Worm (Caenorhabditis elegans) whole organism, young adult: Measurements from ENCODE around the gene srb-3.
A peak's percentile ranks its signal among the peaks of the same experiment; 100 is the strongest.

Source experiments
- F37B4.10 ChIP-seq: fragments of 200-800 bp; sonication (Bioruptor generic); IDR thresholded peaks from 2 replicates; pipeline ENCODE4 v1.3.6; 2022; ENCODE audit warnings: missing genetic modification characterization, missing compliant biosample characterization
- K11D2.4 ChIP-seq: fragments of 200-800 bp; sonication (Bioruptor generic); IDR thresholded peaks from 2 replicates; pipeline ENCODE4 v1.3.6; 2022; ENCODE audit warnings: missing genetic modification reagents, missing genetic modification characterization, missing compliant biosample characterization
- Y53F4B.3 ChIP-seq: fragments of 200-800 bp; sonication (Bioruptor generic); IDR thresholded peaks from 2 replicates; pipeline ENCODE4 v1.3.6; 2022; ENCODE audit warnings: missing genetic modification reagents, missing genetic modification characterization, missing compliant biosample characterization
- Y53G8AR.9 ChIP-seq: fragments of 200-800 bp; sonication (Bioruptor generic); conservative IDR thresholded peaks from 2 replicates; pipeline ENCODE4 v1.3.6; 2022; ENCODE audit warnings: missing genetic modification reagents, missing genetic modification characterization, missing compliant biosample characterization
- Y56A3A.18 ChIP-seq: fragments of 200-800 bp; sonication (Bioruptor generic); IDR thresholded peaks from 2 replicates; pipeline ENCODE4 v1.3.6; 2022; ENCODE audit warnings: missing genetic modification reagents, missing genetic modification characterization, missing compliant biosample characterization
- Y95B8A.8 ChIP-seq: fragments of 200-800 bp; sonication (Bioruptor generic); IDR thresholded peaks from 2 replicates; pipeline ENCODE4 v1.3.6; 2022; ENCODE audit warnings: missing genetic modification reagents, missing genetic modification characterization, missing compliant biosample characterization
- ama-1 ChIP-seq, 3 experiments: fragments of 150-350 bp in 1 of 3; sonication (generic microtip) in 2 of 3; optimal IDR thresholded peaks; 2 replicates each; lab custom pipeline; 2014 to 2018; ENCODE audit warnings: missing biosample characterization in 2 of 3, missing genetic modification characterization in 2 of 3, missing genetic modification reagents in 2 of 3
- attf-3 ChIP-seq: fragments of 200-800 bp; sonication (Bioruptor generic); conservative IDR thresholded peaks from 2 replicates; pipeline ENCODE4 v1.3.6; 2022; ENCODE audit warnings: missing genetic modification reagents, missing genetic modification characterization, missing compliant biosample characterization
- ets-4 ChIP-seq: fragments of 200-800 bp; sonication (Bioruptor generic); optimal IDR thresholded peaks from 2 replicates; lab custom pipeline; 2018; ENCODE audit warnings: mild to moderate bottlenecking, missing genetic modification characterization, missing compliant biosample characterization
- lin-35 ChIP-seq, 3 experiments: fragments of 150-350 bp in 2 of 3; sonication (generic microtip) in 1 of 3; optimal IDR thresholded peaks; 2 replicates each; lab custom pipeline; 2014 to 2018; ENCODE audit warnings: missing biosample characterization in 3 of 3, missing genetic modification characterization in 3 of 3, missing genetic modification reagents in 3 of 3
- mcd-1 ChIP-seq: fragments of 200-800 bp; sonication (Bioruptor generic); IDR thresholded peaks from 2 replicates; pipeline ENCODE4 v1.3.6; 2022; ENCODE audit warnings: missing genetic modification reagents, missing genetic modification characterization, missing compliant biosample characterization

DNA sequence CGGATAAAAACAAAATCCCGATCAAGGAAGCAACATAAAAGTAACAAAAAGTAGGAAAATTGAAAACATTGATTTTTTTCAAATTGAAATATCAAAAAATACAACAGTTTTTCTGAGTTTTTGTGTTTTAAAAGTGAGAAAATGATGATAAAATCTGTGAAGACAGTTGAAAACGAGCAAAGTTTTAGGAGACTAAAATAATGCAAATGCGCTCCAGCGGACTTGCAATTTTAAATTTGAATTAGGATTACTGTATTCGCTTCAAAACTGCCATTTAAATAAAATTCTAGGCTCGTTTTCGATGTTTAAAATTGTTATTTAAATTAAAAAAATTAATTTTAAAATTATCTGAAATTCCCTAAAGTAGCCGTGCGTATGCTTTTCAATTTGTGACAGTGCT, 21.3 kb upstream of the srb-3 start:
- TF ChIP-seq ama-1 (optimal IDR thresholded peaks at IDR 0.05; lab: Kevin White, UChicago) (no peak), ama-1 (GFP tag; optimal IDR thresholded peaks at IDR 0.05; lab: Kevin White, UChicago) (no peak), lin-35 (GFP tag; optimal IDR thresholded peaks at IDR 0.05; lab: Kevin White, UChicago) (no peak), Y56A3A.18 (GFP tag; lab: Robert Waterston, UW) (no peak), Y53G8AR.9 (GFP tag; lab: Robert Waterston, UW) (no peak), Y95B8A.8 (no peak), attf-3 (GFP tag; lab: Robert Waterston, UW) (no peak), K11D2.4 (GFP tag; lab: Robert Waterston, UW) (no peak), Y53F4B.3 (GFP tag; lab: Robert Waterston, UW) (no peak), F37B4.10 (GFP tag; lab: Robert Waterston, UW) (no peak), mcd-1 (GFP tag; lab: Robert Waterston, UW) (peak; percentile 57; the same call in 1 of the 2 replicates), ets-4 (GFP tag; lab: Kevin White, UChicago) (no peak)
